Worm (Caenorhabditis elegans) whole organism, mixed stage, embryonic: ENCODE data around the gene usip-1.

ENCODE experiments used
- lin-13 ChIP-seq: fragments of 150-350 bp; optimal IDR thresholded peaks from 2 replicates; lab custom pipeline; 2014; ENCODE audit warnings: missing biosample characterization, missing genetic modification characterization
- mab-5 ChIP-seq: fragments of 150-350 bp; optimal IDR thresholded peaks from 2 replicates; lab custom pipeline; 2014; ENCODE audit warnings: missing biosample characterization, missing genetic modification characterization
- nhr-76 ChIP-seq: sonication (generic microtip); optimal IDR thresholded peaks from 2 replicates; lab custom pipeline; 2017; ENCODE audit warnings: missing biosample characterization, missing genetic modification characterization
- ztf-11 ChIP-seq: fragments of 150-350 bp; optimal IDR thresholded peaks from 2 replicates; lab custom pipeline; 2014; ENCODE audit warnings: missing biosample characterization, missing genetic modification characterization

DNA sequence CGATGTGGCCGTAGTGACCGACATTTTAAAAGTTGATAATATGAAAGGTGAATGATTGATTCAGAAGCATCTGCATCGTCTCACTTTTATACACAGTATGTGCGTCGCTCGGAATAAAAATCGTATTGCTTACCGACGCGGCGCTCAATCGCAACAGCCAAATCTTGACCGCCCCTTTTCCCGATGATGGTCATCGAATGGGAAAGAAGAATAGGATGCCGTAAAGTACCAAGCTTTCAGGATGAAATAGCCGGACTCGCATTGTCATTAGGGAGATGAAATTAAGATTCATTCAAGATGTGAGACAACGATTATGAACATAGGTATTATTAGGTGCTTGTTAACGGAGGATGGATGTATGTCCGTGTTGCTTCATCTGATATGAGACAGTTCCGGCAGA lies 14.6 kb upstream of the usip-1 start, which contains the start of gene lon-3:
- TF ChIP-seq nhr-76 (tag; lab: Kevin White, UChicago), result no peak
- no peak for TF ChIP-seq ztf-11 (tag; lab: Kevin White, UChicago)
- no peak for TF ChIP-seq lin-13 (tag; lab: Kevin White, UChicago)
- no peak for TF ChIP-seq mab-5 (tag; lab: Kevin White, UChicago)
